Fruit fly (Drosophila melanogaster): Measurements from ENCODE around the gene RpS14b.

RpS14b gene

dm6 chrX:7970396-7970795 is 35.7 kb downstream of the RpS14b start (continued):
- TF ChIP-seq Hey (tag; optimal IDR thresholded peaks at IDR 0.05) = no peak
- TF ChIP-seq CG12104 (GFP tag; optimal IDR thresholded peaks at IDR 0.05) = peak; percentile 27
- TF ChIP-seq CG17328 (GFP tag; IDR thresholded peaks at IDR 0.05) = no peak
- TF ChIP-seq nau (GFP tag; optimal IDR thresholded peaks at IDR 0.05) = peak; percentile 13
- no peak for TF ChIP-seq mld (GFP tag; IDR thresholded peaks at IDR 0.05; ENCODE audit: partially characterized antibody)
- peak; percentile 46 for TF ChIP-seq D19A (tag; optimal IDR thresholded peaks at IDR 0.05)
- TF ChIP-seq Ada2b (GFP tag; IDR thresholded peaks at IDR 0.05) = no peak
- peak; percentile 39 for TF ChIP-seq CG1603 (tag; optimal IDR thresholded peaks at IDR 0.05)
- no peak for TF ChIP-seq btn (GFP tag; optimal IDR thresholded peaks at IDR 0.05)
- TF ChIP-seq sd (tag; optimal IDR thresholded peaks at IDR 0.05) = no peak
- no peak for TF ChIP-seq CG10462 (GFP tag; optimal IDR thresholded peaks at IDR 0.05)
- TF ChIP-seq CG32767 (GFP tag; IDR thresholded peaks at IDR 0.05) = no peak
- TF ChIP-seq tll (GFP tag; optimal IDR thresholded peaks at IDR 0.05) = no peak
- TF ChIP-seq ro (GFP tag; IDR thresholded peaks at IDR 0.05) = no peak
- TF ChIP-seq tna (GFP tag; IDR thresholded peaks at IDR 0.05; ENCODE audit: partially characterized antibody) = no peak
- TF ChIP-seq Bdp1 (GFP tag; optimal IDR thresholded peaks at IDR 0.05) = peak; percentile 21
- no peak for TF ChIP-seq CG43689 (GFP tag; IDR thresholded peaks at IDR 0.05)
- TF ChIP-seq kay (GFP tag; optimal IDR thresholded peaks at IDR 0.05) = no peak
- TF ChIP-seq amos (GFP tag; IDR thresholded peaks at IDR 0.05; ENCODE audit: partially characterized antibody) = peak; percentile 41
- TF ChIP-seq CG17912 (GFP tag; optimal IDR thresholded peaks at IDR 0.05) = no peak
- TF ChIP-seq CG6254 (GFP tag; optimal IDR thresholded peaks at IDR 0.05) = no peak
- TF ChIP-seq Optix (GFP tag; IDR thresholded peaks at IDR 0.05) = no peak
- no peak for TF ChIP-seq gfzf (GFP tag; optimal IDR thresholded peaks at IDR 0.05)
- peak; percentile 34 for TF ChIP-seq HHEX (GFP tag; optimal IDR thresholded peaks at IDR 0.05)
- TF ChIP-seq CG9817 (tag; optimal IDR thresholded peaks at IDR 0.05) = peak; percentile 57
- peak; percentile 44 for TF ChIP-seq CG18619 (GFP tag; optimal IDR thresholded peaks at IDR 0.05)
- TF ChIP-seq CG18262 (tag; optimal IDR thresholded peaks at IDR 0.05) = peak; percentile 58
- no peak for TF ChIP-seq CG8089 (GFP tag; optimal IDR thresholded peaks at IDR 0.05)
- TF ChIP-seq CG12744 (GFP tag; optimal IDR thresholded peaks at IDR 0.05) = no peak
- TF ChIP-seq Meics (GFP tag; optimal IDR thresholded peaks at IDR 0.05) = peak; percentile 62
- TF ChIP-seq aop (GFP tag; IDR thresholded peaks at IDR 0.05) = no peak
- TF ChIP-seq CG7963 (GFP tag; IDR thresholded peaks at IDR 0.05; ENCODE audit: partially characterized antibody) = no peak
- TF ChIP-seq CG7745 (tag; optimal IDR thresholded peaks at IDR 0.05) = no peak
- TF ChIP-seq Max (GFP tag; optimal IDR thresholded peaks at IDR 0.05) = no peak
- peak; percentile 18 for TF ChIP-seq Nf-YC (tag; optimal IDR thresholded peaks at IDR 0.05)
- TF ChIP-seq ATbp (GFP tag; optimal IDR thresholded peaks at IDR 0.05) = peak; percentile 20
- TF ChIP-seq CG10543 (GFP tag; optimal IDR thresholded peaks at IDR 0.05) = peak; percentile 33
- no peak for TF ChIP-seq dan (GFP tag; IDR thresholded peaks at IDR 0.05)
- TF ChIP-seq mirr (GFP tag; optimal IDR thresholded peaks at IDR 0.05) = no peak
- TF ChIP-seq CG31388 (GFP tag; optimal IDR thresholded peaks at IDR 0.05) = no peak
- no peak for TF ChIP-seq wor (GFP tag; IDR thresholded peaks at IDR 0.05)
- no peak for TF ChIP-seq Opbp (GFP tag; IDR thresholded peaks at IDR 0.05; ENCODE audit: partially characterized antibody)
- TF ChIP-seq ken (GFP tag; IDR thresholded peaks at IDR 0.05) = 0 out of 3 replicates have a peak, but pooled peaks have one; percentile 25
- TF ChIP-seq CG15601 (tag; optimal IDR thresholded peaks at IDR 0.05) = peak; percentile 23
- TF ChIP-seq wek (GFP tag; optimal IDR thresholded peaks at IDR 0.05) = no peak
- TF ChIP-seq Hmr (GFP tag; optimal IDR thresholded peaks at IDR 0.05) = peak; percentile 67
- peak; percentile 9; the same call in 1 of the 2 replicates for TF ChIP-seq CG32532 (GFP tag; IDR thresholded peaks at IDR 0.05)
- no peak for TF ChIP-seq slou (GFP tag; optimal IDR thresholded peaks at IDR 0.05)
- TF ChIP-seq CG3726 (GFP tag; IDR thresholded peaks at IDR 0.05) = no peak
- no peak for TF ChIP-seq Dip3 (GFP tag; optimal IDR thresholded peaks at IDR 0.05)
- no peak for TF ChIP-seq Mes4 (GFP tag; optimal IDR thresholded peaks at IDR 0.05)
